Worm (Caenorhabditis elegans) whole organism, L2 larva: ENCODE measurements around the gene col-187.

Experiments
- gmeb-1 ChIP-seq: fragments of 150-350 bp; optimal IDR thresholded peaks from 2 replicates; lab custom pipeline; 2014; ENCODE audit warnings: missing biosample characterization, missing genetic modification characterization
- lsy-2 ChIP-seq, 2 experiments: fragments of 150-350 bp in 1 of 2; sonication (generic microtip) in 1 of 2; optimal IDR thresholded peaks; 2 replicates each; lab custom pipeline; 2014 to 2017; ENCODE audit warnings: missing biosample characterization in 2 of 2, missing genetic modification characterization in 2 of 2
- nhr-12 ChIP-seq: fragments of 150-350 bp; optimal IDR thresholded peaks from 2 replicates; lab custom pipeline; 2014; ENCODE audit warnings: missing biosample characterization, missing genetic modification characterization
- nhr-21 ChIP-seq: fragments of 150-350 bp; optimal IDR thresholded peaks from 2 replicates; lab custom pipeline; 2014; ENCODE audit warnings: missing biosample characterization, missing genetic modification characterization
- snpc-4 ChIP-seq: fragments of 150-350 bp; optimal IDR thresholded peaks from 2 replicates; lab custom pipeline; 2014; ENCODE audit warnings: missing biosample characterization, missing genetic modification characterization
- unc-39 ChIP-seq: fragments of 150-350 bp; optimal IDR thresholded peaks from 2 replicates; lab custom pipeline; 2014; ENCODE audit warnings: missing biosample characterization, missing genetic modification characterization
- ztf-4 ChIP-seq: fragments of 150-350 bp; optimal IDR thresholded peaks from 2 replicates; lab custom pipeline; 2014; ENCODE audit warnings: missing biosample characterization, missing genetic modification characterization

ce11 chrX:16113996-16114395, 41.3 kb downstream of the col-187 start:
- TF ChIP-seq ztf-4 (no peak), nhr-12 (tag; lab: Kevin White, UChicago) (no peak), lsy-2 (tag; optimal IDR thresholded peaks at IDR 0.05; lab: Kevin White, UChicago) (no peak), snpc-4 (no peak), nhr-21 (tag; lab: Kevin White, UChicago) (no peak), gmeb-1 (tag; lab: Kevin White, UChicago) (no peak), unc-39 (tag; lab: Kevin White, UChicago) (no peak)
